Fruit fly (Drosophila melanogaster) whole organism, wandering third instar larva: ENCODE measurements around the gene CG14435.

Experiments
- Abd-B ChIP-seq: fragments of >200 bp; optimal IDR thresholded peaks from 2 replicates; lab custom pipeline; 2017; ENCODE audit warnings: missing biosample characterization, missing genetic modification characterization
- CG32264 ChIP-seq: fragments of 200-800 bp; sonication (Bioruptor generic); optimal IDR thresholded peaks from 2 replicates; lab custom pipeline; 2016; ENCODE audit warnings: missing biosample characterization, missing genetic modification characterization
- Hr78 ChIP-seq: fragments of >200 bp; optimal IDR thresholded peaks from 2 replicates; lab custom pipeline; 2017; ENCODE audit warnings: missing biosample characterization, missing genetic modification characterization
- N ChIP-seq: fragments of >200 bp; optimal IDR thresholded peaks from 2 replicates; lab custom pipeline; 2018; ENCODE audit warnings: missing biosample characterization, missing external identifiers, missing genetic modification characterization
- ey ChIP-seq: fragments of 200-800 bp; sonication (Bioruptor generic); optimal IDR thresholded peaks from 2 replicates; lab custom pipeline; 2016; ENCODE audit warnings: missing biosample characterization, missing genetic modification characterization
- fru ChIP-seq: fragments of 200-800 bp; sonication (Bioruptor generic); optimal IDR thresholded peaks from 3 replicates; lab custom pipeline; 2016; ENCODE audit warnings: missing biosample characterization, mild to moderate bottlenecking, missing genetic modification characterization
- h ChIP-seq: fragments of 200-800 bp; sonication (Bioruptor generic); optimal IDR thresholded peaks from 3 replicates; lab custom pipeline; 2016; ENCODE audit warnings: missing biosample characterization, mild to moderate bottlenecking, missing genetic modification characterization
- jim ChIP-seq: fragments of 175-275, 200-325 bp; sonication (Bioruptor generic); optimal IDR thresholded peaks from 2 replicates; lab custom pipeline; 2016; ENCODE audit warnings: missing biosample characterization, mild to moderate bottlenecking, missing genetic modification characterization
- pan ChIP-seq: fragments of >200 bp; optimal IDR thresholded peaks from 2 replicates; lab custom pipeline; 2017
- woc ChIP-seq: sonication (Bioruptor generic); optimal IDR thresholded peaks from 2 replicates; lab custom pipeline; 2016; ENCODE audit warnings: missing biosample characterization, mild to moderate bottlenecking, missing genetic modification characterization

DNA sequence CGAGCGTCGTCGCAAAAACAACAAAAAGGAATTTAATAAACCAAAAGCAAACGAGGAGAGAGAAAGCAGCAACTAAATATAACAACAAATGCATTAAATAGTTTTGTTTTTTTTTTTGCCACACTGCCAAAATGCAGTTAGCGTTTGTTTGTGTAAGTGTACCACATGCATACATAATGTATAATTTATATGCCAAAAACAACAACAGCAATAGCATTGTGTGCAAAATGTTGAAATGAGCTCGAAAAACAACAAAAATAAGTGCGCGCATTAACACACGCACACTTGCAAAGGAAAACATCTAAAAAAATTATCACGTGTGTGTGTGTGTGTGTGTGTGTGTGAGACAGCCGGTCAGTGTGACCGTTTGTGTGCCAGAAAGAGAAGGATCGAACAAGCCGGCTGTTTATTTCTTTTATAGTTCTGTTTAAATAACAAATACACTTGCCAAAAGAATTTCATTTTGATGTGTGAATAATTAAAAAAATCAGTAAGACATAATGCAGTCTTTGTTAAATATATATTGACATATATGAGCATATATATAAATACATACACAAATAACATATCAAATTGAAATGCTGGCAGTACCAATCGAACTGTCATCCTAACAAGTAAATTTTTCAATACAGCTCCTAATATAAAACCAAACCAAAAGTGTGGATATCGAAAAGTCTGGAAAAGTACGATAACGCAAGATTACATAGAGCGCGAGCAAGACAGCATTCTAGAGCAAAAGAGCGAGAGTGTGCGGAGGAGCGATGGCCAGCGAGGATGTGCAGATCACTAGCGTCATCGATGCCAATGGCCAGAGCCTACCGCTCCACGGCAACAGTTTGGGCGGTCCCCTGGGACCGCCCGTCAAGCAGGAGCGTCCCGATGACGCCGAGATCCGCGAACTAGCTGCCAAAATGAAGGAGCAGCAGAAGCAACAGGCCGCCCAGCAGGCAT lies 25.2 kb upstream of the CG14435 start:
- no peak for TF ChIP-seq N (GFP tag; lab: Kevin White, UChicago)
- no peak for TF ChIP-seq h (GFP tag; lab: Kevin White, UChicago)
- TF ChIP-seq CG32264 (GFP tag; lab: Kevin White, UChicago): no peak
- no peak for TF ChIP-seq pan (lab: Kevin White, UChicago)
- TF ChIP-seq Abd-B (GFP tag; lab: Kevin White, UChicago): no peak
- TF ChIP-seq jim (GFP tag; lab: Kevin White, UChicago): no peak
- no peak for TF ChIP-seq fru (GFP tag; lab: Kevin White, UChicago)
- no peak for TF ChIP-seq woc (GFP tag; lab: Kevin White, UChicago)
- no peak for TF ChIP-seq Hr78
- no peak for TF ChIP-seq ey (GFP tag; lab: Kevin White, UChicago)
